Fruit fly (Drosophila melanogaster) whole organism, pupa: Measurements from ENCODE around the gene CG4546.
A peak's percentile ranks its signal among the peaks of the same experiment; 100 is the strongest.

Source experiments
- CG10348 ChIP-seq: fragments of 200-800 bp; sonication (Bioruptor generic); IDR thresholded peaks from 2 replicates; pipeline ENCODE4 v1.3.6; 2022; ENCODE audit warnings: missing biosample characterization, missing genetic modification characterization
- CG12605 ChIP-seq: fragments of 200-800 bp; sonication (Bioruptor generic); IDR thresholded peaks from 2 replicates; pipeline ENCODE4 v1.3.6; 2022; ENCODE audit warnings: missing biosample characterization, missing genetic modification characterization
- CG13204 ChIP-seq: fragments of 200-800 bp; sonication (Bioruptor generic); optimal IDR thresholded peaks from 2 replicates; lab custom pipeline; 2018; ENCODE audit warnings: missing biosample characterization, mild to moderate bottlenecking, missing genetic modification characterization, moderate library complexity
- CG14655 ChIP-seq: fragments of 200-800 bp; sonication (Bioruptor generic); optimal IDR thresholded peaks from 3 replicates; lab custom pipeline; 2017; ENCODE audit warnings: mild to moderate bottlenecking, missing biosample characterization, missing genetic modification reagents, missing genetic modification characterization
- CG15710 ChIP-seq: fragments of 200-800 bp; sonication (Bioruptor generic); optimal IDR thresholded peaks from 2 replicates; lab custom pipeline; 2018; ENCODE audit warnings: missing biosample characterization, mild to moderate bottlenecking, missing genetic modification characterization, moderate library complexity
- CG17806 ChIP-seq: fragments of 200-800 bp; sonication (Bioruptor generic); optimal IDR thresholded peaks from 2 replicates; lab custom pipeline; 2018; ENCODE audit warnings: missing biosample characterization, mild to moderate bottlenecking, missing genetic modification characterization, moderate library complexity
- CG32121 ChIP-seq: fragments of 200-800 bp; sonication (Bioruptor generic); IDR thresholded peaks from 2 replicates; pipeline ENCODE4 v1.3.6; 2022; ENCODE audit warnings: missing biosample characterization, missing genetic modification characterization
- CG34367 ChIP-seq: fragments of 200-800 bp; sonication (Bioruptor generic); optimal IDR thresholded peaks from 2 replicates; lab custom pipeline; 2018; ENCODE audit warnings: missing biosample characterization, mild to moderate bottlenecking, missing genetic modification characterization
- CG4496 ChIP-seq: fragments of 200-800 bp; sonication (Bioruptor generic); IDR thresholded peaks from 3 replicates; pipeline ENCODE4 v1.3.6; 2022; ENCODE audit warnings: missing biosample characterization, missing genetic modification characterization
- CG8159 ChIP-seq: fragments of 200-800 bp; sonication (Bioruptor generic); optimal IDR thresholded peaks from 3 replicates; lab custom pipeline; 2018; ENCODE audit warnings: missing biosample characterization, mild to moderate bottlenecking, missing genetic modification characterization, moderate library complexity
- CG8301 ChIP-seq: fragments of 200-800 bp; sonication (Bioruptor generic); optimal IDR thresholded peaks from 2 replicates; lab custom pipeline; 2018; ENCODE audit warnings: missing biosample characterization, mild to moderate bottlenecking, missing genetic modification characterization
- CG9948 ChIP-seq: fragments of 200-800 bp; sonication (Bioruptor generic); optimal IDR thresholded peaks from 2 replicates; lab custom pipeline; 2018; ENCODE audit warnings: missing biosample characterization, mild to moderate bottlenecking, missing genetic modification characterization, moderate library complexity
- D1 ChIP-seq: fragments of 200-800 bp; sonication (Bioruptor generic); optimal IDR thresholded peaks from 2 replicates; lab custom pipeline; 2018; ENCODE audit warnings: missing biosample characterization, mild to moderate bottlenecking, missing genetic modification characterization, moderate library complexity
- EcR ChIP-seq: fragments of 200-800 bp; sonication (Bioruptor generic); optimal IDR thresholded peaks from 3 replicates; lab custom pipeline; 2019; ENCODE audit warnings: missing biosample characterization, missing genetic modification characterization, mild to moderate bottlenecking, moderate library complexity, missing genetic modification reagents
- Ets98B ChIP-seq: fragments of 200-800 bp; sonication (Bioruptor generic); IDR thresholded peaks from 2 replicates; pipeline ENCODE4 v1.3.6; 2022; ENCODE audit warnings: missing biosample characterization, missing genetic modification characterization
- Pif1A ChIP-seq: fragments of 200-800 bp; sonication (Bioruptor generic); optimal IDR thresholded peaks from 3 replicates; lab custom pipeline; 2016; ENCODE audit warnings: missing biosample characterization, missing genetic modification characterization
- Pif1B ChIP-seq: fragments of 200-800 bp; sonication (Bioruptor generic); optimal IDR thresholded peaks from 3 replicates; lab custom pipeline; 2016; ENCODE audit warnings: missing biosample characterization, missing genetic modification characterization
- Snoo ChIP-seq: fragments of 200-800 bp; sonication (Bioruptor generic); optimal IDR thresholded peaks from 3 replicates; lab custom pipeline; 2017; ENCODE audit warnings: missing biosample characterization, mild to moderate bottlenecking, missing genetic modification characterization, inconsistent platforms
- fd96Ca ChIP-seq: fragments of 200-800 bp; sonication (Bioruptor generic); IDR thresholded peaks from 3 replicates; pipeline ENCODE4 v1.3.6; 2022; ENCODE audit warnings: missing biosample characterization, missing genetic modification characterization
- gl ChIP-seq: fragments of 200-800 bp; sonication (Bioruptor generic); optimal IDR thresholded peaks from 2 replicates; lab custom pipeline; 2018; ENCODE audit warnings: missing biosample characterization, mild to moderate bottlenecking, missing genetic modification characterization

Gene CG4546

DNA sequence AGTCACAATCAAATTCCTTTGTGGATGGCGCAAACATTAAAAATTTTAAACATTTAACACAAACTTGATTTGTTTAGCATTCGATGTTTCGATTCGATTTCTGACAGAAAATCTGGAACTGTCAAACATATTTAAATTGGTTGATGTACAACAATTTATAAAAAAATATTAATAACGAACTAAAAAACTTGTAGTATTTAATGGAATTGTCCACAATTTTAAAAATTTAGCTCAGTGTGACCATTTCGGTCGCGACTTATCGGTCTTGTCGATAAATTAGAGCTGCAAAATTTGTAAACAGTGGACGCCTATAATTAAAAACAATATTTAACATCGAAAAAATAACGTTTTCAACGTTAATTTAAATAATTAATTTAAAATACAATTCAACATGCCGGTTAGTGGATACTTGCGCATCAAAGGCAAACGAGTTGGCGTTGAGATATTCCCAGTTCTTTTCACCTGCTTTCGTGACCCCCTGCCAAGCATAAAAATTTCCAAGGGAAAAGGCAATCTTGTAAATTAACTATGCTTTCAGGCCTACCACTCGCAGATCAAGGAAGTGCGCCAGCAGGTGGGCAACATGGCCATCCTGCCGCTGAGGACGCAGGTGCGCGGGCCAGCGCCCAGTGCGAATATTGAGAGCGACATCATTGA is 11.8 kb upstream of the CG4546 start, which contains the start of the genes CG43317 and Arpc3A:
CG43317 (minus strand) TSS at position 51 of the 657 bp plus-strand sequence.
Arpc3A (plus strand) TSS at position 274 of the 657 bp plus-strand sequence.
- no peak for TF ChIP-seq D1 (tag; lab: Kevin White, UChicago)
- TF ChIP-seq CG15710 = no peak
- no peak for TF ChIP-seq CG14655 (GFP tag; lab: Kevin White, UChicago)
- TF ChIP-seq CG34367 (tag; lab: Kevin White, UChicago) = no peak
- TF ChIP-seq CG8159 (tag; lab: Kevin White, UChicago) = no peak
- no peak for TF ChIP-seq EcR (GFP tag; lab: Kevin White, UChicago)
- no peak for TF ChIP-seq Snoo (tag; lab: Kevin White, UChicago)
- TF ChIP-seq CG17806 = no peak
- TF ChIP-seq CG32121 (GFP tag; lab: Robert Waterston, UW) = no peak
- TF ChIP-seq CG9948 (tag; lab: Kevin White, UChicago) = no peak
- TF ChIP-seq CG8301 (tag; lab: Kevin White, UChicago) = no peak
- no peak for TF ChIP-seq fd96Ca
- TF ChIP-seq gl (tag; lab: Kevin White, UChicago) = no peak
- TF ChIP-seq CG4496 (GFP tag; lab: Robert Waterston, UW) = no peak

DNA sequence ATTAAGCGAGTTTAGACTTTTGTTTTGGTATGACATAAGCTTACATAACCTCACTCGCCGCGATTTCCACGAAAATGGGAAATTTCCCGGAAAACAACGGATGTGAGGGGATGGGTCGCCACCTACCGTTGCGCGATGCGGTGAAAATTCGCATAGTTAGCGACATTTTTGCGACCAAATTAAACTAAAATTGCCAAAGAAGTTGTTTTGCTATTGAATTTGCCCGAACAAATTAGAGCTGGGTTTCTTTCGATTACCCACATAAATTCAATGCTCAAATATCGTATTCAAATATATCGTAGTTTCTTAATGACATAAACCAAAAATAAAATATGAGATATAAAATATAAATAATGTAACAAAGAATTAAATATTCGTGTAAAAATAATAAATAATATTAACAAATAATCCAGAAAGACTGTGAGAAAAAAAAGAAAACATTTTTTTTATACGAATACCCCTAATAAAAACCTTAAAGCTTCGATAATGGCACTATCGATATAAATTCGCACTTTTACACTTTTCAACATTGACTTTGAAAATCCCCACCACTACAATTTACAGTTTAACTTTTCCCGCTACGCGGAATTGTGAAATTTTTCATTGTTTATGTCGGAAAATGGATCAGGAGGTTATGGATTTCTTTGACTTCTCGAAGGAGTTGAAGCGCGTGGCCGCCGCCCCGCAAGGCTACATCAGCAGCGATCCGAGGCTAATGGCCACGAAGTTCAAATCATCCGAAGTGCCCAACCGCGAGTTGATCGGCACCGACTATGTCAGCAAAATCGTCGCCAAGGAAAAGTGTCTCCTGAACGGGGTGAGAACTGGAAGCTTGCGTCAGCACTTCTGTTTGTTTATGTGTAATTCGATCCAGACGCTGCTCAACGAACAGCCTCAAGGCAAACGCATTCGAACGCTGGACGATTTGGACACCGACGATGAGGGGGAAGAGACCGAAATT is 9.2 kb upstream of the CG4546 start, which contains the start of the genes ND-23 and spn-E:
ND-23 (minus strand) TSS at position 254 of the 961 bp plus-strand sequence.
spn-E (plus strand) TSS at position 556 of the 961 bp plus-strand sequence.
- 0 out of 3 replicates have a peak, but pooled peaks have one; percentile 7 for TF ChIP-seq CG4496 (GFP tag; lab: Robert Waterston, UW)
- TF ChIP-seq CG34367 (tag; lab: Kevin White, UChicago) = no peak
- peak; percentile 14 for TF ChIP-seq CG17806
- peak; percentile 39 for TF ChIP-seq CG15710

DNA sequence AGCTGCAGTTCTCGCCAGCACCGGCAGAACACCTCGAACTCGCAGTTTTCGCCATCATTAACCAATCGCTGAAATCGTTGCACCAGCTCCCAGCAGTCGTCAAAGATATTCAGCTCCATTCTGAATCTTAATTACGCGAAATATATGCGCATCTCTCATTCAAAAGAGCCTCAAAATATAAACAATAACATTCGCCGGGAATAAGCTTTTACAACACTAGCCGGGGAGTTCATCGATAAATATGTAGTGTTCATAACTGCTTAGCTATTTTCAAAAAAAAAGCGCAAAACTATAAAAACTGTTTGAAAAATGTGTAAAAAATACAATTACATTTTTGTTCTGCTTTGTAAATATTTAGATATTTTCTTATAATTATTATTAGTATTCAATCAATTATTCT is 7.0 kb upstream of the CG4546 start, which contains the start of gene Pbp45:
Pbp45 (minus strand) TSS at position 222 of the 400 bp plus-strand sequence.
- TF ChIP-seq CG8301 (tag; lab: Kevin White, UChicago) (no peak), Snoo (tag; lab: Kevin White, UChicago) (no peak)

DNA sequence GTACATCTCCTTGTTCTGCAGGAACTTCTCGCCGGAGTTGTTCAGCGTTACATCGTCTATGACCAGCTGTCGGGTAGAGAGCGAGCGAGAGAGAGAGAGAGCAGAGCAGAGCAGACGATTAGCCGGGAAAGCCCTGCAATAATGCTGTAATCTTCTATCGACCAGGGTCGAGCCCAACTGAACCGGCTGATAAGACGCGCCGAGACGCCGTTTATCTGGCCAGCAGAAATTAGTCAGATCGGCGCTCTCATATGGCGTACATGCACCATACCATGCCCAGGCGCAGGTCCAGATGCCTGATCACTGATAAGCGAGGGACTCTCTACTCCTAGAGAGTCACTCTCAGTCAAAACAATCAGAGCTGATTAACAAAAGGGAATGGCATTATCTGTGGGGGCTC is 5.6 kb downstream of the CG4546 start:
- TF ChIP-seq EcR (GFP tag; lab: Kevin White, UChicago) = peak; percentile 70
- no peak for TF ChIP-seq CG12605

DNA sequence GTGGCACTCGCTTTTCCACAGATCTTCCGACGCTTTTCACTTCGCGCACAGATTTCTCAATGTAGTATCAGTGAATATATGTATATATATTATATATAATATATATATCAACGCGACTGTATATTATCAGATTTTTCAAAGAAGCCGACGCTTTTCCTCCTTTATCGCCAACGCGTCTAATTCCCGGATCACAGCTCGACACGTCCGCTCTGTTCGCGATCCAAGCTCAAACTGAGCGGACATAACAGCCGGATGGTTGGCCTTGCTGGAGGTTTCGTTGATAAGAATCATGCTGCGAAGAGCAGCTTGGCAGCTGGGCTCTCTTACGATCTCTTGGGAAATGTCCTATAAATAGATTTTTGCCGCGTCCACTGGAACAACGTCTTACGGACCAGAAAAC is 7.0 kb downstream of the CG4546 start, which contains the start of gene cv-d:
cv-d (minus strand) TSS at position 235 of the 400 bp plus-strand sequence.
- TF ChIP-seq CG12605 (no peak), EcR (GFP tag; lab: Kevin White, UChicago) (peak; percentile 27)

DNA sequence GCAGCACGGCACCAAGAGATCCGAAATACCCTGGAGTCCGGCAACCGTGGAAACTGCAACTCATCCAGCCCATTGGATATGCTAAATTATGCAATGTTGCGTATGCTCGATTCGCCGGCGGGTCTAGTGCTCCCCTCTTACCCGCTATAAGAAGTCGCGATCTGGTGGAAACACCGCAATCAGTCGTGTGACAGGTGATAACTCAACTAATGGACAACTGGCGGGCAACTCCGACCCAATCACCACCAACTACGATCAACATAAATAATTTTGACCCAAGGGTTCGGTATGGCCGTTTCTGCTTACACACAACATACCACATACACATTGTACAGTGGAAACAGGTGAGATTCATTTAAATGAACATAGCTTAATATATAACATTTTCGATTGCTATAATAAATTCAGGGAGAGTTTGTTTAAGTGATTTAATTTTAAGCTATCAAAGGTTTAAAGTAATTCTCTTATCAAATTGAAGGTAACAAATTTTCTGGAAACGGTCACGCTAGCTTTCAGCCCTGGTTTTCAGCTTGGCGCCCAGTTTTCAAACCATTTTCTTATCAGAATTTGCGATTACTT is 10.9 kb downstream of the CG4546 start, which contains the start of gene Hmt-1:
Hmt-1 (minus strand) TSS at position 282 of the 579 bp plus-strand sequence.
- TF ChIP-seq D1 (tag; lab: Kevin White, UChicago) (no peak), EcR (GFP tag; lab: Kevin White, UChicago) (no peak), CG10348 (no peak), Ets98B (GFP tag; lab: Robert Waterston, UW) (no peak), CG15710 (no peak), CG13204 (GFP tag; lab: Kevin White, UChicago) (no peak), Pif1B (no peak)

DNA sequence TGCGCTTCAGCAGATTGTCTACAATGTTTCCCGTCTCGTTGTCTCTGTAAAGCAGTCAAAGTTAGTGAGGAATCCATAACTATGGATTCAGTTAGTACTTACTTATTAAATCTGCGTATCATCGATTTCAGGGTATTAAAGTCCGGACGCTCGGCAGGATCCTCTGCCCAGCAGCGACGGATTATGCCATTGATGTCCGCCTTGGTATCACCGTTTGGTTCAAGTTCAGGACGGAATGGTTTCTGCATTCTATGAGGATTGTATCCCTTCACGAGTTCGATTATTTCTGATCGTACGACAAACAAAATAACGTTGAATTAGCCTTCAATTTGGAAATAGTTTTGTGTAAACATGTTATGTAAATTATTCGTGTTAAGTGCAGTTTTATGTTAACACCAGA is 13.6 kb downstream of the CG4546 start, which contains the start of gene CG9632:
CG9632 (plus strand) TSS at position 301 of the 400 bp plus-strand sequence.
- TF ChIP-seq Pif1B (no peak), Pif1A (GFP tag; lab: Kevin White, UChicago) (no peak)
- TF ChIP-seq, all 21 proteins: peak for 0
